Fruit fly (Drosophila melanogaster): ENCODE data around the gene CG43445.

Gene CG43445

dm6 chr3R:17932617-17933203, 21.5 kb downstream of the CG43445 start (continued):
- TF ChIP-seq Stat92E (GFP tag; optimal IDR thresholded peaks at IDR 0.05) (no peak), CG8290 (GFP tag; optimal IDR thresholded peaks at IDR 0.05) (peak; percentile 98), CG8290 (tag; optimal IDR thresholded peaks at IDR 0.05) (peak; percentile 57 to 99), Nf-YB (GFP tag; optimal IDR thresholded peaks at IDR 0.05) (no peak), CG1603 (tag; optimal IDR thresholded peaks at IDR 0.05) (no peak), CG11247 (GFP tag; IDR thresholded peaks at IDR 0.05) (no peak), jing (GFP tag; optimal IDR thresholded peaks at IDR 0.05) (no peak), CG12071 (GFP tag; optimal IDR thresholded peaks at IDR 0.05) (no peak), pho (GFP tag; optimal IDR thresholded peaks at IDR 0.05) (no peak), CG13424 (tag; optimal IDR thresholded peaks at IDR 0.05) (no peak), chn (GFP tag; optimal IDR thresholded peaks at IDR 0.05) (no peak), Pdp1 (GFP tag; optimal IDR thresholded peaks at IDR 0.05) (no peak), ssp (GFP tag; IDR thresholded peaks at IDR 0.05) (no peak), cwo (GFP tag; optimal IDR thresholded peaks at IDR 0.05) (no peak), Six4 (GFP tag; optimal IDR thresholded peaks at IDR 0.05) (no peak), CG1602 (GFP tag; optimal IDR thresholded peaks at IDR 0.05) (no peak)

- TF ChIP-seq danr (GFP tag; IDR thresholded peaks at IDR 0.05): no peak
- no peak for TF ChIP-seq CG12391 (tag; optimal IDR thresholded peaks at IDR 0.05)
- peak; percentile 2 for TF ChIP-seq dmrt11E (tag; optimal IDR thresholded peaks at IDR 0.05)
- TF ChIP-seq CG32772 (GFP tag; IDR thresholded peaks at IDR 0.05): no peak
- no peak for TF ChIP-seq ap (GFP tag; IDR thresholded peaks at IDR 0.05)
- TF ChIP-seq Gug (GFP tag; IDR thresholded peaks at IDR 0.05): no peak
- TF ChIP-seq Sry-β (GFP tag; optimal IDR thresholded peaks at IDR 0.05): no peak
- no peak for TF ChIP-seq CG13624 (GFP tag; optimal IDR thresholded peaks at IDR 0.05)
- no peak for TF ChIP-seq CG11093 (GFP tag; IDR thresholded peaks at IDR 0.05)
- TF ChIP-seq sens (GFP tag): peak; percentile 68
- TF ChIP-seq Doc2 (GFP tag; IDR thresholded peaks at IDR 0.05): no peak
- TF ChIP-seq bsh (GFP tag; optimal IDR thresholded peaks at IDR 0.05): no peak
- TF ChIP-seq cad (GFP tag; optimal IDR thresholded peaks at IDR 0.05): no peak
- TF ChIP-seq CG17802 (tag; optimal IDR thresholded peaks at IDR 0.05): no peak
- TF ChIP-seq prd (optimal IDR thresholded peaks at IDR 0.05): no peak
- peak; percentile 39; the same call in 1 of the 3 replicates for TF ChIP-seq prd (GFP tag; IDR thresholded peaks at IDR 0.05)
- TF ChIP-seq rib (GFP tag; IDR thresholded peaks at IDR 0.05): no peak
- TF ChIP-seq chinmo (GFP tag; IDR thresholded peaks at IDR 0.05; ENCODE audit: partially characterized antibody): no peak
Observed at dm6 chr3R:17934752-17935151, 23.6 kb downstream of the CG43445 start.

dm6 chr3R:17938713-17939112, 27.5 kb downstream of the CG43445 start:
- peak; percentile 69 for TF ChIP-seq pros (GFP tag; optimal IDR thresholded peaks at IDR 0.05)
- peak; percentile 55; the same call in 1 of the 2 replicates for TF ChIP-seq CG4360 (GFP tag; IDR thresholded peaks at IDR 0.05)
- TF ChIP-seq btn (GFP tag; optimal IDR thresholded peaks at IDR 0.05): no peak
- TF ChIP-seq CG13894 (tag; optimal IDR thresholded peaks at IDR 0.05): peak; percentile 39

Measured in whole organism, embryonic.